Worm (Caenorhabditis elegans) whole organism, young adult: ENCODE measurements around the gene idpc-3.

Experiments
- F57A8.1 ChIP-seq: fragments of 200-800 bp; sonication (Bioruptor generic); optimal IDR thresholded peaks from 2 replicates; lab custom pipeline; 2018; ENCODE audit warnings: mild to moderate bottlenecking, missing genetic modification characterization, moderate library complexity, missing compliant biosample characterization
- T26A5.8 ChIP-seq: sonication (generic microtip); optimal IDR thresholded peaks from 2 replicates; lab custom pipeline; 2016; ENCODE audit warnings: missing genetic modification characterization, missing compliant biosample characterization
- athp-1 ChIP-seq: sonication (generic microtip); optimal IDR thresholded peaks from 2 replicates; lab custom pipeline; 2017; ENCODE audit warnings: mild to moderate bottlenecking, missing genetic modification characterization, missing compliant biosample characterization
- bed-1 ChIP-seq: fragments of 200-800 bp; sonication (Bioruptor generic); IDR thresholded peaks from 2 replicates; pipeline ENCODE4 v1.3.6; 2022; ENCODE audit warnings: missing genetic modification reagents, missing genetic modification characterization, missing compliant biosample characterization
- efl-1 ChIP-seq: fragments of 150-350 bp; optimal IDR thresholded peaks from 2 replicates; lab custom pipeline; 2014; ENCODE audit warnings: missing biosample characterization, missing genetic modification reagents, missing genetic modification characterization
- him-1 ChIP-seq: sonication (generic microtip); optimal IDR thresholded peaks from 2 replicates; lab custom pipeline; 2016; ENCODE audit warnings: missing genotype, missing genetic modification reagents, missing genetic modification characterization, missing compliant biosample characterization
- pha-4 ChIP-seq: fragments of 150-350 bp; sonication (generic microtip); optimal IDR thresholded peaks from 2 replicates; lab custom pipeline; 2014; ENCODE audit warnings: missing biosample characterization, missing genetic modification reagents, missing genetic modification characterization
- ztf-26 ChIP-seq: sonication (generic microtip); optimal IDR thresholded peaks from 2 replicates; lab custom pipeline; 2017; ENCODE audit warnings: missing genetic modification characterization, missing compliant biosample characterization

- TF ChIP-seq ztf-26 (no peak), T26A5.8 (tag; lab: Kevin White, UChicago) (no peak), him-1 (tag; lab: Kevin White, UChicago) (no peak), athp-1 (no peak), pha-4 (no peak), F57A8.1 (no peak), efl-1 (GFP tag; lab: Kevin White, UChicago) (no peak), bed-1 (GFP tag; lab: Robert Waterston, UW) (no peak)
Measured at ce11 chrV:9677977-9678376, 49.0 kb upstream of the idpc-3 start, which contains the start of gene cthd-1.
